Worm (Caenorhabditis elegans) whole organism, L4/young adult: ENCODE data around the gene tomm-40.

Experiments
- W03F9.2 ChIP-seq: fragments of 150-350 bp; optimal IDR thresholded peaks from 2 replicates; lab custom pipeline; 2014; ENCODE audit warnings: missing biosample characterization, missing genetic modification characterization
- dao-5 ChIP-seq: sonication (generic microtip); optimal IDR thresholded peaks from 2 replicates; lab custom pipeline; 2016; ENCODE audit warnings: missing genotype, missing genetic modification characterization, moderate library complexity, missing compliant biosample characterization
- him-1 ChIP-seq: sonication (generic microtip); optimal IDR thresholded peaks from 2 replicates; lab custom pipeline; 2016; ENCODE audit warnings: missing genotype, missing genetic modification reagents, missing genetic modification characterization, missing compliant biosample characterization

tomm-40 gene

ce11 chrII:8973516-8974043 is at the start of gene tomm-40:
Gene tomm-40, minus strand, starts transcription at chrII:8973566.
- no peak for TF ChIP-seq W03F9.2 (tag; lab: Kevin White, UChicago)
- no peak for TF ChIP-seq dao-5 (tag; lab: Kevin White, UChicago)
- no peak for TF ChIP-seq him-1 (tag; lab: Kevin White, UChicago)

ce11 chrII:9021625-9022024 is 48.3 kb upstream of the tomm-40 start:
- TF ChIP-seq dao-5 (tag; lab: Kevin White, UChicago) (no peak), him-1 (tag; lab: Kevin White, UChicago) (no peak), W03F9.2 (tag; lab: Kevin White, UChicago) (no peak)

ce11 chrII:9019704-9020103 is 46.3 kb upstream of the tomm-40 start, which contains the start of gene dep-1:
Gene dep-1, minus strand, starts transcription at chrII:9019798.
- TF ChIP-seq dao-5 (tag; lab: Kevin White, UChicago) (no peak), W03F9.2 (tag; lab: Kevin White, UChicago) (no peak), him-1 (tag; lab: Kevin White, UChicago) (no peak)

- no peak for TF ChIP-seq W03F9.2 (tag; lab: Kevin White, UChicago)
- no peak for TF ChIP-seq dao-5 (tag; lab: Kevin White, UChicago)
- no peak for TF ChIP-seq him-1 (tag; lab: Kevin White, UChicago)
Measured at ce11 chrII:9017628-9018027, 44.3 kb upstream of the tomm-40 start.

- TF ChIP-seq dao-5 (tag; lab: Kevin White, UChicago) (no peak), W03F9.2 (tag; lab: Kevin White, UChicago) (no peak), him-1 (tag; lab: Kevin White, UChicago) (no peak)
Measured at ce11 chrII:9014877-9015505, 41.6 kb upstream of the tomm-40 start.

- TF ChIP-seq W03F9.2 (tag; lab: Kevin White, UChicago) (no peak), him-1 (tag; lab: Kevin White, UChicago) (no peak), dao-5 (tag; lab: Kevin White, UChicago) (no peak)
Measured at ce11 chrII:9014188-9014587, 40.8 kb upstream of the tomm-40 start.

ce11 chrII:9013341-9013740 is 40.0 kb upstream of the tomm-40 start:
- TF ChIP-seq him-1 (tag; lab: Kevin White, UChicago) (no peak), dao-5 (tag; lab: Kevin White, UChicago) (no peak), W03F9.2 (tag; lab: Kevin White, UChicago) (no peak)

ce11 chrII:9010708-9011107 is 37.3 kb upstream of the tomm-40 start:
- no peak for TF ChIP-seq dao-5 (tag; lab: Kevin White, UChicago)
- TF ChIP-seq W03F9.2 (tag; lab: Kevin White, UChicago) = no peak
- no peak for TF ChIP-seq him-1 (tag; lab: Kevin White, UChicago)

ce11 chrII:9009976-9010702 is 36.8 kb upstream of the tomm-40 start:
- TF ChIP-seq him-1 (tag; lab: Kevin White, UChicago) (no peak), W03F9.2 (tag; lab: Kevin White, UChicago) (no peak), dao-5 (tag; lab: Kevin White, UChicago) (no peak)

ce11 chrII:9007741-9008140 is 34.4 kb upstream of the tomm-40 start:
- TF ChIP-seq W03F9.2 (tag; lab: Kevin White, UChicago) (no peak), him-1 (tag; lab: Kevin White, UChicago) (no peak), dao-5 (tag; lab: Kevin White, UChicago) (no peak)

ce11 chrII:9005067-9005466 is 31.7 kb upstream of the tomm-40 start, which contains the start of gene F44G4.7:
Gene F44G4.7, minus strand, starts transcription at chrII:9005167.
- no peak for TF ChIP-seq dao-5 (tag; lab: Kevin White, UChicago)
- no peak for TF ChIP-seq W03F9.2 (tag; lab: Kevin White, UChicago)
- no peak for TF ChIP-seq him-1 (tag; lab: Kevin White, UChicago)

ce11 chrII:9001743-9002222 is 28.4 kb upstream of the tomm-40 start, which contains the start of gene F44G4.6:
Gene F44G4.6, minus strand, starts transcription at chrII:9001793.
- TF ChIP-seq him-1 (tag; lab: Kevin White, UChicago) (no peak), dao-5 (tag; lab: Kevin White, UChicago) (no peak), W03F9.2 (tag; lab: Kevin White, UChicago) (no peak)

ce11 chrII:9000331-9000730 is 27.0 kb upstream of the tomm-40 start, which contains the start of gene F44G4.5:
Gene F44G4.5, minus strand, starts transcription at chrII:9000431.
- TF ChIP-seq dao-5 (tag; lab: Kevin White, UChicago) (no peak), W03F9.2 (tag; lab: Kevin White, UChicago) (no peak), him-1 (tag; lab: Kevin White, UChicago) (no peak)
